Fruit fly (Drosophila melanogaster): Measurements from ENCODE around the gene CG34011.

Gene CG34011

DNA sequence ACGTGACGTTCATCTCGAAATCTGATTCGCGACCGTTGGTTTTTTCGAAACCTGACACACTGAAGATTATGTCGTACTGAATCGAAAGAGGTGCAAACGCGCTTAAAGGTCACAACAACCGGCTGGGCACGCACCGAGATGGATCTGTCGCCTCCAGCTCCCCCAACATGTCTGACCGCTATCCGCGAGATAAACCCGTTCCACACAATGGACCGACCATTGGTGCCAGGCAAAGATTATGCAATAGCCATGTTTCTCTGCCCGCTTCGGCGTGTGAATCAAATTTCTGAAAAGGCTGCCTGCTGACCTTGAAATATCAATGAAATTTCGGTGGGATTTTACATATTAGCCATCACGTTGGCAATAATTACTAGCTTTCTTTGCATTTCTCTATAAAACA lies 48.6 kb downstream of the CG34011 start:
- no peak for TF ChIP-seq CG4282 (GFP tag; optimal IDR thresholded peaks at IDR 0.05)
- no peak for TF ChIP-seq grau (tag; optimal IDR thresholded peaks at IDR 0.05)
- no peak for TF ChIP-seq CG7357 (GFP tag; IDR thresholded peaks at IDR 0.05)
- no peak for TF ChIP-seq CG4730 (GFP tag; IDR thresholded peaks at IDR 0.05)
- TF ChIP-seq yki (optimal IDR thresholded peaks at IDR 0.05): no peak
- peak; percentile 65 for TF ChIP-seq CG12769 (tag; optimal IDR thresholded peaks at IDR 0.05)
- peak; percentile 3 for TF ChIP-seq ftz-f1 (GFP tag; optimal IDR thresholded peaks at IDR 0.05)
- TF ChIP-seq vvl (GFP tag; IDR thresholded peaks at IDR 0.05): 0 out of 2 replicates have a peak, but pooled peaks have one; percentile 10
- TF ChIP-seq sisA (GFP tag; IDR thresholded peaks at IDR 0.05): no peak
- no peak for TF ChIP-seq CG8089 (GFP tag; optimal IDR thresholded peaks at IDR 0.05)
- TF ChIP-seq chinmo (GFP tag; IDR thresholded peaks at IDR 0.05; ENCODE audit: partially characterized antibody): 0 out of 4 replicates have a peak, but pooled peaks have one; percentile 72
- no peak for TF ChIP-seq ato (GFP tag; IDR thresholded peaks at IDR 0.05; ENCODE audit: partially characterized antibody)
- TF ChIP-seq CG6683 (GFP tag; optimal IDR thresholded peaks at IDR 0.05): no peak
- no peak for TF ChIP-seq CG12299 (tag; optimal IDR thresholded peaks at IDR 0.05)
- no peak for TF ChIP-seq al (GFP tag; IDR thresholded peaks at IDR 0.05)
- TF ChIP-seq Pdp1 (GFP tag; optimal IDR thresholded peaks at IDR 0.05): peak in 1 of 2 experiments; percentile 79

DNA sequence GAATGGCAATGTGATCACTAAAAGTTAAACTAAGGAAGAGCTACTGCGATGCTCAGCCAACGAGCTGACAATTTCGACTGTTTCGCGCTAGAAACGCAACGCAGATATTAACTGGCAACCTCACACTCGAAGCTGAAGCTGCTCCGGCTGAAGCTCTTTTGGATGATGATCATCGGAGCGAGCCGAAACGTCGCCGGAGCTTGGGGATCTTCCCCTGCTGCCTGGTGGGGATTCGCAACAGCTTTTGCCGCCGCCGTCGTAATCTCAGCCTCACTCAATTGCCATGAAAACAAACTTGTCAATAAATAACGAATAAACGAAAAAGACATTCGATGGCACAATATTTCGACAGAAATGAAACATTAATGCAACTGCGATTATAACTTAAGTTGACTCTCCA lies 49.5 kb downstream of the CG34011 start, which contains the start of gene obst-E:
Gene obst-E (minus strand): TSS at position 101 of the 400 bp plus-strand sequence.
- peak; percentile 12 for TF ChIP-seq CG13894 (tag; optimal IDR thresholded peaks at IDR 0.05)
- no peak for TF ChIP-seq Neu2 (GFP tag; optimal IDR thresholded peaks at IDR 0.05; ENCODE audit: borderline replicate concordance)
- TF ChIP-seq Med (GFP tag): peak; percentile 19
- peak; percentile 75 for TF ChIP-seq CG12769 (tag; optimal IDR thresholded peaks at IDR 0.05)
- no peak for TF ChIP-seq danr (GFP tag; IDR thresholded peaks at IDR 0.05)
- no peak for TF ChIP-seq Fer3 (tag; optimal IDR thresholded peaks at IDR 0.05)
- no peak for TF ChIP-seq CG15514 (GFP tag; optimal IDR thresholded peaks at IDR 0.05)
- 0 out of 2 replicates have a peak, but pooled peaks have one; percentile 16 for TF ChIP-seq Bgb (GFP tag; IDR thresholded peaks at IDR 0.05; ENCODE audit: partially characterized antibody)
- TF ChIP-seq otp (GFP tag; IDR thresholded peaks at IDR 0.05): no peak
- TF ChIP-seq fd3F (GFP tag; optimal IDR thresholded peaks at IDR 0.05): no peak
- TF ChIP-seq chinmo (GFP tag; IDR thresholded peaks at IDR 0.05; ENCODE audit: partially characterized antibody): 0 out of 4 replicates have a peak, but pooled peaks have one; percentile 20
- TF ChIP-seq HLH3B (GFP tag; IDR thresholded peaks at IDR 0.05): 0 out of 2 replicates have a peak, but pooled peaks have one; percentile 14

DNA sequence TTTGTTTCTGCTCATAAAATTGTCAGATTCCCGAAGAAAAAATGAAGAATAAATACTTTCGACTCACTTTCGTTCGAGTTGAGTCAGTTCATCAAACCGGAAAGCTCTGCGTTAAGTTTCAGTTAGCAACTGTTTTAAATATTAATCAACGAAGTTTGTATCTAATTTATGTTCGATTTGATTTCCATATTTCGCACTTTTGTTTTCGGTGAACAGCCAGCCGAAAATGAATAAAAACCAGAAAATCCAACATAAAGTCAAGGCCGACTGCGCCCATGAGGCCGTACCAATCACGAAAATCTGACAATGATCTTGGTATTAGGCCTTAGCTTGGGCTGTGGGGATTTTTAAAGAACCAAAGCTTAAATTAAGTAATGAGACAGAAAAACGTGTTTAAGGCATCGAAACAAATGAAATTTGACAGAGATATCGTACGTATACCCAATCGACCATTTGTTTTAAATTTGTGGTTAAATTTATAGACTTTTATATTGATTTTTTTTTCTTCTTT lies 50.1 kb downstream of the CG34011 start:
- no peak for TF ChIP-seq aop (GFP tag; IDR thresholded peaks at IDR 0.05)
- TF ChIP-seq CG17328 (GFP tag; IDR thresholded peaks at IDR 0.05): no peak
- TF ChIP-seq fd102C (GFP tag; optimal IDR thresholded peaks at IDR 0.05): no peak
- no peak for TF ChIP-seq CG34224 (GFP tag; IDR thresholded peaks at IDR 0.05; ENCODE audit: partially characterized antibody)
- TF ChIP-seq CG16813 (GFP tag; IDR thresholded peaks at IDR 0.05; ENCODE audit: partially characterized antibody): no peak
- TF ChIP-seq chinmo (GFP tag; IDR thresholded peaks at IDR 0.05; ENCODE audit: partially characterized antibody): peak; percentile 82; the same call in 2 of the 4 replicates
- TF ChIP-seq vvl (GFP tag; IDR thresholded peaks at IDR 0.05): peak; percentile 48; the same call in 1 of the 2 replicates
- no peak for TF ChIP-seq repo (GFP tag; optimal IDR thresholded peaks at IDR 0.05)
- TF ChIP-seq Blimp-1 (GFP tag; optimal IDR thresholded peaks at IDR 0.05): peak; percentile 64
- TF ChIP-seq abd-A (tag; optimal IDR thresholded peaks at IDR 0.05): peak; percentile 79
- TF ChIP-seq CG7839 (tag; optimal IDR thresholded peaks at IDR 0.05): no peak
- TF ChIP-seq CG13894 (tag; optimal IDR thresholded peaks at IDR 0.05): peak; percentile 83
